Worm (Caenorhabditis elegans): ENCODE measurements around the gene pipp-4P.

DNA sequence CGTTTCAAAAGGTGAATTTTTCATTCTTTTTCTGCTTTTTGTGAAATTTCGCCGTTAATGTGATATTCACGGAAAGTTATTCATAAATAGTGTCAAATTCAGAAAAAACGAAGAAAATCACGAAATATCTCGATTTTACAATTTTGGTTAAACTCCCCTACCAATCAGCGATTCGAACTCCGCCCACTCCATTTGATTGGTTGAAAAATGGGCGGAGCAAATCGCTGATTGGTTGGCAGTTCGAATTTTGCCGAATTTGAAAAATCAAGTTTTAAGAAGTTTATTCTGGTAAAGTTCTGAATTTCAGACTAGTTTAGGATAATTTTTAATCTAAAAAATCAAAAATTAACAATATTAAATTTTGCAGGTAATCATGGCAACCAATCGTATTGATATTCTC is 45.6 kb downstream of the pipp-4P start:
- no peak for TF ChIP-seq fos-1 (tag; optimal IDR thresholded peaks at IDR 0.05)
- no peak for TF ChIP-seq skn-1 (tag; optimal IDR thresholded peaks at IDR 0.05)
- no peak for TF ChIP-seq nhr-76 (tag; optimal IDR thresholded peaks at IDR 0.05)
- TF ChIP-seq ceh-16 (tag; optimal IDR thresholded peaks at IDR 0.05) = no peak
- TF ChIP-seq snpc-4 (tag; optimal IDR thresholded peaks at IDR 0.05) = no peak
- TF ChIP-seq elt-2 (tag; optimal IDR thresholded peaks at IDR 0.05) = no peak
- TF ChIP-seq daf-12 (tag; optimal IDR thresholded peaks at IDR 0.05) = no peak
- no peak for TF ChIP-seq egl-27 (tag; optimal IDR thresholded peaks at IDR 0.05)
- no peak for TF ChIP-seq lin-39 (tag; optimal IDR thresholded peaks at IDR 0.05)
- TF ChIP-seq ztf-4 (tag; optimal IDR thresholded peaks at IDR 0.05) = no peak
- TF ChIP-seq nhr-77 (tag; optimal IDR thresholded peaks at IDR 0.05) = no peak
- TF ChIP-seq unc-39 (tag; optimal IDR thresholded peaks at IDR 0.05) = no peak
- TF ChIP-seq nhr-28 (tag; optimal IDR thresholded peaks at IDR 0.05) = no peak
